Fruit fly (Drosophila melanogaster): Measurements from ENCODE around the gene Ref2.

Ref2 gene

DNA sequence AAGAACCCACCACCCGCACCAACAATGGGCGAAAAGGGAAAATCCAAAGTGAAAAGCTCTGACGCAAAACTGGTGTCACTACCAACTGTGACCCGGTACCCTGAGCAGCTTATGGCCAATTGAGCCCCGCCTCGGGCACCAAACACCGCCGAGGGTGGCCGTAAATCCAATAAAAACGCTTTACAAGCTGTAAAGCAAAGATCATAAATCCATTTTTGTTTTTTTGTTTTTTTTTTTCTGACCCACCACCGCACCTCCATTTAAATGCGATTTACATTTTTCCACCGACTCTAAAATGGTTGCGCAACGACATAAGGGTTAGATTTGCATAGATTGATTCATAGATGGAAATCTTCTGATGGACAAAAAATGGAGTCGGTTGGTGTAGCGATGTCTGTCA is 28.2 kb upstream of the Ref2 start:
- TF ChIP-seq Pif1A (GFP tag; optimal IDR thresholded peaks at IDR 0.05) (no peak), CG4496 (GFP tag; IDR thresholded peaks at IDR 0.05) (no peak)

dm6 chr2L:12672296-12672695 is 26.1 kb upstream of the Ref2 start:
- no peak for TF ChIP-seq EcR (GFP tag; optimal IDR thresholded peaks at IDR 0.05)
- no peak for TF ChIP-seq CG32121 (GFP tag; IDR thresholded peaks at IDR 0.05)
- TF ChIP-seq CG4496 (GFP tag; IDR thresholded peaks at IDR 0.05), result no peak
- TF ChIP-seq CG12605 (GFP tag; IDR thresholded peaks at IDR 0.05), result no peak
- TF ChIP-seq Snoo (tag; optimal IDR thresholded peaks at IDR 0.05), result no peak
- no peak for TF ChIP-seq Pif1A (GFP tag; optimal IDR thresholded peaks at IDR 0.05)
- TF ChIP-seq CG15710 (tag; optimal IDR thresholded peaks at IDR 0.05), result no peak
- no peak for TF ChIP-seq Ets98B (GFP tag; IDR thresholded peaks at IDR 0.05)
- TF ChIP-seq fd96Ca (GFP tag; IDR thresholded peaks at IDR 0.05), result no peak
- no peak for TF ChIP-seq CG9948 (tag; optimal IDR thresholded peaks at IDR 0.05)
- no peak for TF ChIP-seq Pif1B (GFP tag; optimal IDR thresholded peaks at IDR 0.05)
- no peak for TF ChIP-seq CG13204 (GFP tag; optimal IDR thresholded peaks at IDR 0.05)
- no peak for TF ChIP-seq D1 (tag; optimal IDR thresholded peaks at IDR 0.05)
- no peak for TF ChIP-seq CG8301 (tag; optimal IDR thresholded peaks at IDR 0.05)
- no peak for TF ChIP-seq CG14655 (GFP tag; optimal IDR thresholded peaks at IDR 0.05)
- no peak for TF ChIP-seq CG10348 (GFP tag; IDR thresholded peaks at IDR 0.05)
- no peak for TF ChIP-seq CG17806 (tag; optimal IDR thresholded peaks at IDR 0.05)
- TF ChIP-seq rn (GFP tag; IDR thresholded peaks at IDR 0.05), result no peak
- TF ChIP-seq gl (tag; optimal IDR thresholded peaks at IDR 0.05), result no peak

dm6 chr2L:12669614-12670013 is 23.5 kb upstream of the Ref2 start, which contains the start of gene Nepl7:
Nepl7 (minus strand) TSS chr2L:12669714.
- no peak for TF ChIP-seq Pif1A (GFP tag; optimal IDR thresholded peaks at IDR 0.05)
- TF ChIP-seq EcR (GFP tag; optimal IDR thresholded peaks at IDR 0.05), result no peak
- TF ChIP-seq D1 (tag; optimal IDR thresholded peaks at IDR 0.05), result no peak
- no peak for TF ChIP-seq Snoo (tag; optimal IDR thresholded peaks at IDR 0.05)
- TF ChIP-seq CG34367 (tag; optimal IDR thresholded peaks at IDR 0.05), result no peak
- no peak for TF ChIP-seq rn (GFP tag; IDR thresholded peaks at IDR 0.05)
- no peak for TF ChIP-seq CG4496 (GFP tag; IDR thresholded peaks at IDR 0.05)

DNA sequence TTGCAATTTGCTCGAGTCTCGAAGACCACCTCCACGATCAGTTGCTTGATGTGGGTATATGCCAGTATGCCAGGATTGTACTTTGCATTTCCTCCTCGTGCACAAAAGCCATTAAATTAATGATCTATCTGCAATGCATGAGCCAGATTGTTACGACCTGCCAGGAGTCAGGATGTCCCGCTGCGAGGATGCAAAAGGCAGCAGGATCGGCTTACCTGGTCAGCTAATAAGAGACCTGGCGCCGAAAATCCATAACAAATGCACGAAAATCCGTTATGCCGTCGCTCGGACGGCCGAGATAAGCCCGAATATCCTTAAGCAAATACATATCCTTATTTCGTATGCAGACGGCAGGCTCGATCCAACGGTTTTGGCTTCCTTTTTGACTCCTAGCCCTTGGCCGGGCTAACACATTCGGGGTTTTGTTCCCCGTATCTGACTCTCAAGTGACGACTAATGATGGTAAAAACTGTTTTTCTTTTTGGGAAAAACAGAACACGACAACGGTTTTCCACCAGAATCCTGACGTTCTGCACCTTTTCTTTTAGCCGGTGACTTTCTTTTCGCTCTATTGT is 19.9 kb upstream of the Ref2 start:
- TF ChIP-seq CG10348 (GFP tag; IDR thresholded peaks at IDR 0.05) (no peak), CG15710 (tag; optimal IDR thresholded peaks at IDR 0.05) (no peak), CG4496 (GFP tag; IDR thresholded peaks at IDR 0.05) (no peak), EcR (GFP tag; optimal IDR thresholded peaks at IDR 0.05) (no peak), CG8301 (tag; optimal IDR thresholded peaks at IDR 0.05) (no peak), Pif1B (GFP tag; optimal IDR thresholded peaks at IDR 0.05) (no peak), CG12605 (GFP tag; IDR thresholded peaks at IDR 0.05) (no peak), Ets98B (GFP tag; IDR thresholded peaks at IDR 0.05) (no peak), fd96Ca (GFP tag; IDR thresholded peaks at IDR 0.05) (no peak), CG32121 (GFP tag; IDR thresholded peaks at IDR 0.05) (no peak), CG17806 (tag; optimal IDR thresholded peaks at IDR 0.05) (no peak)

DNA sequence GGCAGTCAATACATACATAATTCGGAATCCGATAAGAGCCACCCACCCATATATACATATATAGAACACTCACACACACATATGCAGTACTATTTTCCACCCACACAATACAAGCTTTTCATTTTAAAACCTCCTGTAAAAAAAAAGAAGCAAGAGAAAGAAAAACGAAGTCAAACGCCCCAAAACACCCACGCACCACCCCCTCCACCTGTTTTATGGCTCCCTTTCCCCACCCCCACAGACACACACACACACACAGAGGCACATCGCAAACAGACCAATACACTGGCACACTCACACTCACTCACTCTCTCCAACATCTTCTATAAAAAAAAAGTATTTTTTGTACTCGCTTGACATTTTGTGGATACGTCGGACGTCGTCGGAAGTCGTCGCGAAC is 11.2 kb upstream of the Ref2 start:
- TF ChIP-seq CG10348 (GFP tag; IDR thresholded peaks at IDR 0.05), result no peak
- TF ChIP-seq CG4496 (GFP tag; IDR thresholded peaks at IDR 0.05), result no peak
- no peak for TF ChIP-seq CG34367 (tag; optimal IDR thresholded peaks at IDR 0.05)
- TF ChIP-seq CG17806 (tag; optimal IDR thresholded peaks at IDR 0.05), result no peak
- no peak for TF ChIP-seq Pif1B (GFP tag; optimal IDR thresholded peaks at IDR 0.05)
- TF ChIP-seq rn (GFP tag; IDR thresholded peaks at IDR 0.05), result no peak
- no peak for TF ChIP-seq Ets98B (GFP tag; IDR thresholded peaks at IDR 0.05)
- TF ChIP-seq CG14655 (GFP tag; optimal IDR thresholded peaks at IDR 0.05), result no peak
- no peak for TF ChIP-seq CG12605 (GFP tag; IDR thresholded peaks at IDR 0.05)
- no peak for TF ChIP-seq fd96Ca (GFP tag; IDR thresholded peaks at IDR 0.05)
- no peak for TF ChIP-seq CG8159 (tag; optimal IDR thresholded peaks at IDR 0.05)
- TF ChIP-seq CG13204 (GFP tag; optimal IDR thresholded peaks at IDR 0.05), result no peak
- TF ChIP-seq EcR (GFP tag; optimal IDR thresholded peaks at IDR 0.05), result no peak
- no peak for TF ChIP-seq gl (tag; optimal IDR thresholded peaks at IDR 0.05)
- TF ChIP-seq CG8301 (tag; optimal IDR thresholded peaks at IDR 0.05), result no peak
- no peak for TF ChIP-seq Pif1A (GFP tag; optimal IDR thresholded peaks at IDR 0.05)
- no peak for TF ChIP-seq CG15710 (tag; optimal IDR thresholded peaks at IDR 0.05)

- TF ChIP-seq CG32121 (GFP tag; IDR thresholded peaks at IDR 0.05) (no peak), EcR (GFP tag; optimal IDR thresholded peaks at IDR 0.05) (no peak), D1 (tag; optimal IDR thresholded peaks at IDR 0.05) (no peak), CG17806 (tag; optimal IDR thresholded peaks at IDR 0.05) (no peak), Ets98B (GFP tag; IDR thresholded peaks at IDR 0.05) (no peak), CG14655 (GFP tag; optimal IDR thresholded peaks at IDR 0.05) (no peak), CG13204 (GFP tag; optimal IDR thresholded peaks at IDR 0.05) (no peak), CG15710 (tag; optimal IDR thresholded peaks at IDR 0.05) (no peak), CG10348 (GFP tag; IDR thresholded peaks at IDR 0.05) (no peak), CG4496 (GFP tag; IDR thresholded peaks at IDR 0.05) (no peak), Snoo (tag; optimal IDR thresholded peaks at IDR 0.05) (no peak)
These were observed 10.7 kb upstream of the Ref2 start, which contains the start of gene pdm2 for dm6 chr2L:12656865-12657264. pdm2 (plus strand) TSS chr2L:12657165.

Data from whole organism, pupa.